Fruit fly (Drosophila melanogaster): ENCODE measurements around the gene Klc.
A peak's percentile ranks its signal among the peaks of the same experiment; 100 is the strongest.

Gene Klc

DNA sequence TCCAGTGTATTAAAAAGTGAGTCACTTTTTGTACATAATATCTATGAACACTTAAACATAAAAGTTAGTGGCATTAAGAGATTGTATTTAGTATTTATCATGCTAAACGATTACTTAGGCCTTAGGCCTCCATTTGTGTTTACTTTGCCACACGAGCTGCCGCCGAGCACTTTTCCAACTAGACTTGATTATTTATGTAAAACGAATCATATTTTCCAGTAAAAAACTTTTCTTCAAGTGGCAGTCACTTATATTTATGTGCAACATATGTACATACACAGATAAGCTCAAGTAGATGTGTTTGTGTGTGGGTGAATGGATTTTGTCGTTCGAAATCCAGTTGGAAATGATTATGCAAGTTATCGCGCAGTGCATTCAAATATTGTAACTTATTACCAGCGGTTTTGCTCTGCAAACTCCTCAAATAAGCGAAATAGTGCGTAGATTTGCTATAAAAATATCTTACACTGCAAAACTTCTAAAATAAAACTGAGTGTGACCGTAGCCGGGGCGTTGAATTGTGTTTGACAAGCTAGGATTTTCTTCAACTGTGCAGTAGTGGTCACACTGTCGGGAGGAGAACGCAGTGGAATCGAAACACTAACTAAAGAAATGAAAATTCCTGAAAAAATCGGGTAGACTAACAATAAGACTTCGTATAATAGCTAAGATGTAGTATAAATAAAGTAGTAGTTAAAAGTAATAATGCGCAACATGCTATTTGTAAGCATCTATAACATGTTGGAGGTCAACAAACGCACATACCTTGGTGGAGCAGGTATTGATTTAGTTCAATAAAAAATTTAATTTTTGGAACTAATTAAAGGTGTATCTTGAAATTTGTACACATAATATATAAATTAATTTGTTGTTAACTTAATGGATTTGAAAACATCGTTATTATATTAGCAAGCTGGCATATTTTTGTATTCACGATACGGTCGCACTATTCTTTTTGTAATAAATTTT lies at the start of gene Klc, which contains the start of gene CG10984 (continued):
- TF ChIP-seq disco-r (GFP tag; optimal IDR thresholded peaks at IDR 0.05) (no peak), Bdp1 (GFP tag; optimal IDR thresholded peaks at IDR 0.05) (no peak), CG9215 (GFP tag; IDR thresholded peaks at IDR 0.05) (no peak), CG11093 (GFP tag; IDR thresholded peaks at IDR 0.05) (0 out of 3 replicates have a peak, but pooled peaks have one; percentile 56), Ets97D (GFP tag; optimal IDR thresholded peaks at IDR 0.05) (peak; percentile 14), Lpt (GFP tag; optimal IDR thresholded peaks at IDR 0.05) (no peak), CG16815 (GFP tag; optimal IDR thresholded peaks at IDR 0.05) (peak; percentile 18), vfl (GFP tag; optimal IDR thresholded peaks at IDR 0.05) (peak; percentile 35), CG18599 (GFP tag; optimal IDR thresholded peaks at IDR 0.05) (no peak), btn (GFP tag; optimal IDR thresholded peaks at IDR 0.05) (no peak), CG18764 (GFP tag; optimal IDR thresholded peaks at IDR 0.05) (peak; percentile 4), CG4854 (GFP tag; optimal IDR thresholded peaks at IDR 0.05) (peak; percentile 41), lov (optimal IDR thresholded peaks at IDR 0.05) (no peak), lov (GFP tag; IDR thresholded peaks at IDR 0.05) (no peak; the same call in 2 of the 3 replicates), CG1233 (GFP tag; optimal IDR thresholded peaks at IDR 0.05) (peak; percentile 62), bcd (GFP tag; optimal IDR thresholded peaks at IDR 0.05) (no peak), klu (GFP tag; IDR thresholded peaks at IDR 0.05) (no peak), wor (GFP tag; IDR thresholded peaks at IDR 0.05) (no peak), yki (optimal IDR thresholded peaks at IDR 0.05) (no peak), CG1647 (GFP tag; optimal IDR thresholded peaks at IDR 0.05) (peak; percentile 45), sima (GFP tag; optimal IDR thresholded peaks at IDR 0.05) (peak; percentile 13), p53 (GFP tag; optimal IDR thresholded peaks at IDR 0.05) (no peak), CG15269 (tag; optimal IDR thresholded peaks at IDR 0.05) (no peak), sim (GFP tag; IDR thresholded peaks at IDR 0.05) (0 out of 2 replicates have a peak, but pooled peaks have one; percentile 20), caup (GFP tag; optimal IDR thresholded peaks at IDR 0.05; ENCODE audit: severe bottlenecking) (peak; percentile 57), CG11398 (GFP tag; optimal IDR thresholded peaks at IDR 0.05) (peak; percentile 6), Chrac-16 (GFP tag; optimal IDR thresholded peaks at IDR 0.05) (peak; percentile 58), CG16863 (GFP tag; optimal IDR thresholded peaks at IDR 0.05) (peak; percentile 48), CG17385 (GFP tag; optimal IDR thresholded peaks at IDR 0.05) (peak; percentile 65), Dad (GFP tag; optimal IDR thresholded peaks at IDR 0.05) (peak; percentile 44), CG15479 (GFP tag; optimal IDR thresholded peaks at IDR 0.05) (no peak), ERR (GFP tag; optimal IDR thresholded peaks at IDR 0.05) (no peak), Dp (GFP tag; optimal IDR thresholded peaks at IDR 0.05) (peak; percentile 9), ind (GFP tag; optimal IDR thresholded peaks at IDR 0.05) (peak; percentile 64), hkb (optimal IDR thresholded peaks at IDR 0.05) (no peak), hkb (GFP tag; IDR thresholded peaks at IDR 0.05) (peak; percentile 80), CG10431 (GFP tag; optimal IDR thresholded peaks at IDR 0.05) (no peak), CG43689 (GFP tag; IDR thresholded peaks at IDR 0.05) (no peak), CG3281 (GFP tag; optimal IDR thresholded peaks at IDR 0.05) (peak; percentile 55), CG5245 (GFP tag; optimal IDR thresholded peaks at IDR 0.05) (peak; percentile 12), CG13775 (GFP tag; optimal IDR thresholded peaks at IDR 0.05) (peak; percentile 27), CG11560 (tag; IDR thresholded peaks at IDR 0.05) (no peak), Stat92E (GFP tag; optimal IDR thresholded peaks at IDR 0.05) (no peak), lbe (GFP tag; optimal IDR thresholded peaks at IDR 0.05) (peak; percentile 30), CG17186 (GFP tag; optimal IDR thresholded peaks at IDR 0.05) (no peak), Asciz (GFP tag; optimal IDR thresholded peaks at IDR 0.05) (peak; percentile 51), Side (GFP tag; optimal IDR thresholded peaks at IDR 0.05) (peak; percentile 61), fd102C (GFP tag; optimal IDR thresholded peaks at IDR 0.05) (no peak), gsb (GFP tag; IDR thresholded peaks at IDR 0.05) (no peak; the same call in 1 of the 2 replicates), repo (GFP tag; optimal IDR thresholded peaks at IDR 0.05) (peak; percentile 34)
